Worm (Caenorhabditis elegans): ENCODE measurements around the gene mrpl-36.

- TF ChIP-seq snpc-4 (tag; optimal IDR thresholded peaks at IDR 0.05) (no peak), lin-39 (tag; optimal IDR thresholded peaks at IDR 0.05) (no peak), R02D3.7 (tag; optimal IDR thresholded peaks at IDR 0.05) (no peak), ztf-11 (tag; optimal IDR thresholded peaks at IDR 0.05) (no peak)
Measured at ce11 chrIII:9822942-9823341, 25.0 kb downstream of the mrpl-36 start, which contains the start of gene arl-5.

Measured in whole organism, L2 larva.